Fruit fly (Drosophila melanogaster): ENCODE results near the gene CG43400.
A peak's percentile ranks its signal among the peaks of the same experiment; 100 is the strongest.

CG43400 gene

DNA sequence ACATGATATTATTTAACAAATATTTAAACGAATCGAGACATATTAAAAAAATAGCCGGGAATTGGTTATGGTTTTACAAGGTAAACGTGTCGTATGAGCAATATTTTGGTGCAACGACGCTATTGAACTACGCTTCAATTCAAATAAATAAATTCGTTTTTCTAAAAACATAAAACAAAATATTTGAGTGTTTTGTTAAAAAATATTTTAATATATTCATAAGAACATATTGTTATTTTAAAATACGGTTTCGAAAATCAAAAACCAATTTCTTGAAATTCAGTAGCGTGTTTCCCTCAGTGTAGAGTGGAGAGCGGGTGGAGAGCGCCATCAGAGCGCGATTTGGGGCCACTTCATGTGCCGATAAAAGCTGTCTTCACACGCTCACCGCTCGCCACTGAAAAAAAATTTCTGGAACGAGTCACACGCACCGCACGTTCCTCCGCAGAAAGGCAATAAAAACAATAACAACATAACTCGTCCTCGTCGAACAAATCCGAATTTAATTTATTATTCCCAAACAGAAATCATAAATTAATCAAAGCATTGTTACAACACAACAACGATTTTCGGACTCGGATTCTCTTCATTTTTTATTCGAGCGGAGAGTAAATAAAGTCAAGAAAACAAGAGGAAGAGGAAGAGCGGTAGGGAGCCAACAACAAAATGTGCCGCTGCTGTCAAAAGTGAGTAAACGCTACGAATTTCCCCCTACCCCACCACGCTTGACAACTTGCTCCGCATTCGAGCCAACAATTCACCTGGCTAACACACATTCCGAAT lies 45.0 kb downstream of the CG43400 start:
- TF ChIP-seq CG9948 (tag; optimal IDR thresholded peaks at IDR 0.05), result peak; percentile 97
- peak; percentile 83 for TF ChIP-seq CG34367 (tag; optimal IDR thresholded peaks at IDR 0.05)
- peak; percentile 90 for TF ChIP-seq Snoo (tag; optimal IDR thresholded peaks at IDR 0.05)
- peak; percentile 54; the same call in 1 of the 2 replicates for TF ChIP-seq rn (GFP tag; IDR thresholded peaks at IDR 0.05)
- TF ChIP-seq CG13204 (GFP tag; optimal IDR thresholded peaks at IDR 0.05), result peak; percentile 69
- TF ChIP-seq D1 (tag; optimal IDR thresholded peaks at IDR 0.05), result peak; percentile 94
- TF ChIP-seq CG8159 (tag; optimal IDR thresholded peaks at IDR 0.05), result peak; percentile 96
- peak; percentile 96 for TF ChIP-seq CG14655 (GFP tag; optimal IDR thresholded peaks at IDR 0.05)
- peak; percentile 92 for TF ChIP-seq CG17806 (tag; optimal IDR thresholded peaks at IDR 0.05)
- TF ChIP-seq CG10348 (GFP tag; IDR thresholded peaks at IDR 0.05), result 0 out of 2 replicates have a peak, but pooled peaks have one; percentile 7
- peak; percentile 41; the same call in 1 of the 2 replicates for TF ChIP-seq CG12605 (GFP tag; IDR thresholded peaks at IDR 0.05)
- no peak for TF ChIP-seq EcR (GFP tag; optimal IDR thresholded peaks at IDR 0.05)
- peak; percentile 84 for TF ChIP-seq CG8301 (tag; optimal IDR thresholded peaks at IDR 0.05)
- TF ChIP-seq Pif1B (GFP tag; optimal IDR thresholded peaks at IDR 0.05), result peak; percentile 85
- peak; percentile 64 for TF ChIP-seq fd96Ca (GFP tag; IDR thresholded peaks at IDR 0.05)
- TF ChIP-seq CG15710 (tag; optimal IDR thresholded peaks at IDR 0.05), result peak; percentile 93
- peak; percentile 61 for TF ChIP-seq CG32121 (GFP tag; IDR thresholded peaks at IDR 0.05)
- peak; percentile 50 for TF ChIP-seq gl (tag; optimal IDR thresholded peaks at IDR 0.05)
- TF ChIP-seq Ets98B (GFP tag; IDR thresholded peaks at IDR 0.05), result peak; percentile 71
- peak; percentile 72 for TF ChIP-seq CG4496 (GFP tag; IDR thresholded peaks at IDR 0.05)
- TF ChIP-seq Pif1A (GFP tag; optimal IDR thresholded peaks at IDR 0.05), result peak; percentile 76

DNA sequence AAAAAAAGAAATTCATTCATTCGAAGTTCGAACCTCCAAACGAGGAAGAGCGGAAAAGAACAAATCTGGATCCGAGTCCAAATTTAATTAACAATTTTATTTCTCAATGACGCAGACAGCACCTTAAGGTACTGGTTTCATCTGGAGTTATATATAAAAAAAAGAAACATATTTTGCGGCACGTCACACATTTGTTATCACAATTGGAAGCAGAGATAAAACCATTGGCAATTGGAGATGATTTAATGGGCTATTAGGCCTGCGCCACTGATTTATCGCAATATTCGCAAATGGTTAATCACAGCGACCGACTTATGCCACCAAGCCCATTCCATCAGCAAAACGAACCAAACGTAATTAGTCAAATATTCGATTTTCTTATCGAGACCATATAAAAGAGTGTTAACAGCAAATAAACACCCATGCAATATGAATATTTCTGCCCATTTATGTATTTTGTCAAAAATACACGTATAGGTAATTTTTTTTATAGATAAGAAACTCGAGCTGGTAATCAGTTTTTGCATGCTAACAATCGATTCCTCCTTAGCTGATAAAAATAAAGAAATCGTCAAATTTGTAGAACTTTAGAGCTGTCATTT lies 48.0 kb downstream of the CG43400 start:
- TF ChIP-seq rn (GFP tag; IDR thresholded peaks at IDR 0.05) (no peak), CG8301 (tag; optimal IDR thresholded peaks at IDR 0.05) (no peak)

All from whole organism, pupa.